Fruit fly (Drosophila melanogaster): ENCODE measurements around the gene wdb.
A peak's percentile ranks its signal among the peaks of the same experiment; 100 is the strongest.

The wdb gene

dm6 chr3R:27556972-27557371 is 25.1 kb downstream of the wdb start (continued):
- TF ChIP-seq dl (GFP tag; optimal IDR thresholded peaks at IDR 0.05; ENCODE audit: insufficient read depth in 1 of 2, partially characterized antibody in 2 of 2) (no peak), Jra (GFP tag; optimal IDR thresholded peaks at IDR 0.05) (no peak)

- TF ChIP-seq dl (GFP tag; optimal IDR thresholded peaks at IDR 0.05; ENCODE audit: insufficient read depth in 1 of 2, partially characterized antibody in 2 of 2), result no peak
- TF ChIP-seq pan (optimal IDR thresholded peaks at IDR 0.05), result no peak
- no peak for TF ChIP-seq Dfd (GFP tag; optimal IDR thresholded peaks at IDR 0.05)
- TF ChIP-seq woc (GFP tag; optimal IDR thresholded peaks at IDR 0.05), result no peak
- no peak for TF ChIP-seq usp (GFP tag; optimal IDR thresholded peaks at IDR 0.05)
- TF ChIP-seq Rel (GFP tag; optimal IDR thresholded peaks at IDR 0.05), result no peak
- peak; percentile 84 for TF ChIP-seq Rel (tag; optimal IDR thresholded peaks at IDR 0.05)
Observed at dm6 chr3R:27556466-27556865, 25.6 kb downstream of the wdb start.

- TF ChIP-seq h (GFP tag; optimal IDR thresholded peaks at IDR 0.05) (no peak), Hr78 (GFP tag; optimal IDR thresholded peaks at IDR 0.05) (no peak), Vsx2 (GFP tag; optimal IDR thresholded peaks at IDR 0.05; ENCODE audit: partially characterized antibody) (no peak), Rel (GFP tag; optimal IDR thresholded peaks at IDR 0.05) (no peak), Rel (tag; optimal IDR thresholded peaks at IDR 0.05) (no peak), GATAd (GFP tag; optimal IDR thresholded peaks at IDR 0.05) (no peak)
Observed at dm6 chr3R:27555853-27556252, 26.2 kb downstream of the wdb start.

dm6 chr3R:27554964-27555363 is 27.1 kb downstream of the wdb start:
- TF ChIP-seq dsf (GFP tag; optimal IDR thresholded peaks at IDR 0.05; ENCODE audit: borderline replicate concordance) (no peak), sv (GFP tag; optimal IDR thresholded peaks at IDR 0.05) (peak; percentile 26), rgr (GFP tag; optimal IDR thresholded peaks at IDR 0.05) (peak; percentile 18)

- TF ChIP-seq psq (GFP tag; optimal IDR thresholded peaks at IDR 0.05) (peak; percentile 64), foxo (GFP tag; optimal IDR thresholded peaks at IDR 0.05) (peak in 1 of 2 experiments; percentile 84), Hr78 (GFP tag; optimal IDR thresholded peaks at IDR 0.05) (no peak), Sp1 (GFP tag; optimal IDR thresholded peaks at IDR 0.05) (peak; percentile 41), rgr (GFP tag; optimal IDR thresholded peaks at IDR 0.05) (peak; percentile 70), CG32264 (GFP tag; optimal IDR thresholded peaks at IDR 0.05) (peak; percentile 32), Hnf4 (GFP tag; optimal IDR thresholded peaks at IDR 0.05) (peak; percentile 62), tai (GFP tag; optimal IDR thresholded peaks at IDR 0.05) (peak; percentile 27), dl (GFP tag; optimal IDR thresholded peaks at IDR 0.05; ENCODE audit: insufficient read depth in 1 of 2, partially characterized antibody in 2 of 2) (no peak), OdsH (GFP tag; optimal IDR thresholded peaks at IDR 0.05) (peak; percentile 61), h (GFP tag; optimal IDR thresholded peaks at IDR 0.05) (peak; percentile 88), CrebA (GFP tag; optimal IDR thresholded peaks at IDR 0.05; ENCODE audit: borderline replicate concordance) (no peak), ey (GFP tag; optimal IDR thresholded peaks at IDR 0.05) (peak; percentile 62), woc (GFP tag; optimal IDR thresholded peaks at IDR 0.05) (peak; percentile 25), dmrt93B (GFP tag; optimal IDR thresholded peaks at IDR 0.05) (peak; percentile 33), fru (GFP tag; optimal IDR thresholded peaks at IDR 0.05) (peak; percentile 76), HLH106 (tag; optimal IDR thresholded peaks at IDR 0.05) (peak; percentile 52), br (GFP tag; optimal IDR thresholded peaks at IDR 0.05) (peak; percentile 74), sv (GFP tag; optimal IDR thresholded peaks at IDR 0.05) (no peak), sage (GFP tag; optimal IDR thresholded peaks at IDR 0.05) (peak; percentile 53)
Observed at dm6 chr3R:27553921-27554320, 28.1 kb downstream of the wdb start.

dm6 chr3R:27553379-27553778 is 28.7 kb downstream of the wdb start:
- TF ChIP-seq HLH106 (tag; optimal IDR thresholded peaks at IDR 0.05), result no peak
- TF ChIP-seq Rel (GFP tag; optimal IDR thresholded peaks at IDR 0.05), result no peak
- TF ChIP-seq Rel (tag; optimal IDR thresholded peaks at IDR 0.05), result no peak
- no peak for TF ChIP-seq Jra (GFP tag; optimal IDR thresholded peaks at IDR 0.05)
- TF ChIP-seq CG9705 (GFP tag; optimal IDR thresholded peaks at IDR 0.05), result no peak
- no peak for TF ChIP-seq Dif (GFP tag; optimal IDR thresholded peaks at IDR 0.05; ENCODE audit: partially characterized antibody)
- no peak for TF ChIP-seq GATAd (GFP tag; optimal IDR thresholded peaks at IDR 0.05)
- TF ChIP-seq usp (GFP tag; optimal IDR thresholded peaks at IDR 0.05), result no peak
- no peak for TF ChIP-seq CG32264 (GFP tag; optimal IDR thresholded peaks at IDR 0.05)
- TF ChIP-seq psq (GFP tag; optimal IDR thresholded peaks at IDR 0.05), result no peak
- no peak for TF ChIP-seq rgr (GFP tag; optimal IDR thresholded peaks at IDR 0.05)
- no peak for TF ChIP-seq dsf (GFP tag; optimal IDR thresholded peaks at IDR 0.05; ENCODE audit: borderline replicate concordance)
